Fruit fly (Drosophila melanogaster) whole organism, adult: ENCODE results near the gene lectin-22C.

ENCODE experiments used
- CG11617 ChIP-seq: fragments of 200-800 bp; sonication (Bioruptor generic); optimal IDR thresholded peaks from 2 replicates; lab custom pipeline; 2017; ENCODE audit warnings: mild to moderate bottlenecking, missing biosample characterization, missing genetic modification reagents, missing genetic modification characterization
- CG12768 ChIP-seq: fragments of 200-800 bp; sonication (Bioruptor generic); optimal IDR thresholded peaks from 2 replicates; lab custom pipeline; 2017; ENCODE audit warnings: missing biosample characterization, missing genetic modification characterization, mild to moderate bottlenecking, moderate library complexity, missing genetic modification reagents
- CG14711 ChIP-seq: fragments of 200-800 bp; sonication (Bioruptor generic); optimal IDR thresholded peaks from 2 replicates; lab custom pipeline; 2018; ENCODE audit warnings: missing biosample characterization, mild to moderate bottlenecking, missing genetic modification characterization, moderate library complexity
- Hr96 ChIP-seq: fragments of 200-800 bp; sonication (Bioruptor generic); optimal IDR thresholded peaks from 2 replicates; lab custom pipeline; 2016; ENCODE audit warnings: missing biosample characterization, missing genetic modification characterization
- bab1 ChIP-seq: fragments of 200-800 bp; sonication (Bioruptor generic); optimal IDR thresholded peaks from 3 replicates; lab custom pipeline; 2019; ENCODE audit warnings: missing biosample characterization, mild to moderate bottlenecking, missing genetic modification characterization, moderate library complexity
- kay ChIP-seq: fragments of 200-800 bp; sonication (Bioruptor generic); peaks from one replicate; lab custom pipeline; 2016; ENCODE audit warnings: missing biosample characterization, missing genetic modification characterization, borderline replicate concordance
- ovo ChIP-seq: fragments of 200-800 bp; sonication (Bioruptor generic); optimal IDR thresholded peaks from 2 replicates; lab custom pipeline; 2016; ENCODE audit warnings: missing biosample characterization, missing genetic modification characterization
- pad ChIP-seq: fragments of 200-800 bp; sonication (Bioruptor generic); optimal IDR thresholded peaks from 3 replicates; lab custom pipeline; 2017; ENCODE audit warnings: missing biosample characterization, missing genetic modification characterization, mild to moderate bottlenecking, moderate library complexity, missing genetic modification reagents
- toe ChIP-seq: fragments of 200-800 bp; sonication (Bioruptor generic); optimal IDR thresholded peaks from 2 replicates; lab custom pipeline; 2016; ENCODE audit warnings: missing biosample characterization, missing genetic modification characterization

DNA sequence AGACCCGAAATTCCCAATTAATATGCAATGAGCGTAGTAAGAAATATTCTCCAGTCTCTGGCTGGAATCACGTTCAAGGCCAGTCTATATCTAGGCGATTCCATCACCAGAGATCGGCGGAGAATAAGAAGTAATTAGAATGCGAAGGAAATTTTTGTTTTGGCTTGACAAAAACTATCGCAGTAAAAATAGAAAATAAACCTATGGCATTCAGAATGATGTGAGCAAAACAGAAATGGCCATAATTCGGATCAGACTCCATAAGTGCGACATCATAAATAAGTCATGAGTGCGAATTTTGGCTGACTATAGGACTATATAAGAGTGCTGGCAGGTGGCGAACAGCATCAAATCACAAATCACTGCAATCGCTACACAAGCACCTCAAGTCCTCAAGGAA lies 29.0 kb downstream of the lectin-22C start, which contains the start of gene Nplp4:
- no peak for TF ChIP-seq kay (GFP tag; lab: Kevin White, UChicago)
- no peak for TF ChIP-seq CG14711 (tag; lab: Kevin White, UChicago)
- TF ChIP-seq ovo (GFP tag; lab: Kevin White, UChicago) = no peak
- TF ChIP-seq toe (GFP tag; lab: Kevin White, UChicago) = no peak
- TF ChIP-seq bab1 (GFP tag; lab: Kevin White, UChicago) = no peak
- no peak for TF ChIP-seq CG11617
- TF ChIP-seq pad (GFP tag; lab: Kevin White, UChicago) = no peak
- TF ChIP-seq CG12768 (GFP tag; lab: Kevin White, UChicago) = no peak
- TF ChIP-seq Hr96 (GFP tag; lab: Kevin White, UChicago) = no peak
